Fruit fly (Drosophila melanogaster) whole organism, prepupa: ENCODE results near the gene Mst85C.

ENCODE experiments used
- CG32006 ChIP-seq: fragments of 200-800 bp; sonication (Bioruptor generic); optimal IDR thresholded peaks from 3 replicates; lab custom pipeline; 2017; ENCODE audit warnings: missing biosample characterization, mild to moderate bottlenecking, missing genetic modification characterization
- CG6163 ChIP-seq: fragments of 200-800 bp; sonication (Bioruptor generic); IDR thresholded peaks from 3 replicates; pipeline ENCODE4 v1.3.6; 2022; ENCODE audit warnings: missing biosample characterization, missing genetic modification characterization
- CG6276 ChIP-seq: fragments of 200-800 bp; sonication (Bioruptor generic); optimal IDR thresholded peaks from 2 replicates; lab custom pipeline; 2017; ENCODE audit warnings: missing biosample characterization, mild to moderate bottlenecking, missing genetic modification characterization
- CG7368 ChIP-seq: fragments of 200-800 bp; sonication (Bioruptor generic); optimal IDR thresholded peaks from 3 replicates; lab custom pipeline; 2016; ENCODE audit warnings: missing biosample characterization, missing genetic modification characterization
- Hr38 ChIP-seq: sonication (Bioruptor generic); optimal IDR thresholded peaks from 2 replicates; lab custom pipeline; 2016; ENCODE audit warnings: missing biosample characterization, missing genetic modification characterization
- Hr4 ChIP-seq: fragments of 200-800 bp; sonication (Bioruptor generic); optimal IDR thresholded peaks from 3 replicates; lab custom pipeline; 2016; ENCODE audit warnings: missing biosample characterization, missing genetic modification characterization
- OdsH ChIP-seq: fragments of 200-800 bp; sonication (Bioruptor generic); optimal IDR thresholded peaks from 3 replicates; lab custom pipeline; 2016; ENCODE audit warnings: missing biosample characterization, missing genetic modification characterization
- Sox102F ChIP-seq: fragments of 200-800 bp; sonication (Bioruptor generic); optimal IDR thresholded peaks from 2 replicates; lab custom pipeline; 2016; ENCODE audit warnings: missing biosample characterization, mild to moderate bottlenecking, missing genetic modification characterization
- Sox15 ChIP-seq: fragments of 200-800 bp; sonication (Bioruptor generic); optimal IDR thresholded peaks from 3 replicates; lab custom pipeline; 2016; ENCODE audit warnings: missing biosample characterization, missing genetic modification characterization
- dsx ChIP-seq: fragments of 200-800 bp; optimal IDR thresholded peaks from 3 replicates; lab custom pipeline; 2019; ENCODE audit warnings: missing biosample characterization, mild to moderate bottlenecking, missing genetic modification characterization, moderate library complexity; ENCODE audit not compliant: poor library complexity, severe bottlenecking
- svp ChIP-seq: fragments of 200-800 bp; sonication (Bioruptor generic); peaks from one replicate; lab custom pipeline; 2016; ENCODE audit warnings: missing biosample characterization, missing genetic modification characterization

dm6 chr3R:9010695-9011094 is 37.8 kb upstream of the Mst85C start:
- TF ChIP-seq CG7368 (no peak), CG6276 (GFP tag; lab: Kevin White, UChicago) (no peak), dsx (GFP tag; lab: Kevin White, UChicago) (no peak), CG32006 (GFP tag; lab: Kevin White, UChicago) (no peak), OdsH (no peak), Sox102F (no peak), svp (GFP tag; lab: Kevin White, UChicago) (no peak), Sox15 (GFP tag; lab: Kevin White, UChicago) (no peak), CG6163 (no peak), Hr38 (GFP tag; lab: Kevin White, UChicago) (no peak), Hr4 (no peak)
